Fruit fly (Drosophila melanogaster) whole organism, embryonic: ENCODE results near the gene CG6481.
A peak's percentile ranks its signal among the peaks of the same experiment; 100 is the strongest.

Experiments
- ATbp ChIP-seq: fragments of 200-800 bp; sonication (Bioruptor generic); optimal IDR thresholded peaks from 2 replicates; lab custom pipeline; 2017; ENCODE audit warnings: missing biosample characterization, mild to moderate bottlenecking, missing genetic modification characterization, missing genetic modification reagents
- Abd-B ChIP-seq: fragments of 200-800 bp; sonication (Bioruptor generic); optimal IDR thresholded peaks from 2 replicates; lab custom pipeline; 2018; ENCODE audit warnings: missing biosample characterization, mild to moderate bottlenecking, missing genetic modification characterization, moderate library complexity
- B-H1 ChIP-seq: fragments of 200-800 bp; sonication (Bioruptor generic); IDR thresholded peaks from 3 replicates; pipeline ENCODE4 v1.3.6; 2022; ENCODE audit warnings: missing biosample characterization, missing genetic modification characterization
- CG10209 ChIP-seq: fragments of 200-800 bp; sonication (Bioruptor generic); optimal IDR thresholded peaks from 3 replicates; lab custom pipeline; 2017; ENCODE audit warnings: missing biosample characterization, mild to moderate bottlenecking, missing genetic modification characterization, missing genetic modification reagents
- CG10959 ChIP-seq: fragments of 200-800 bp; sonication (Bioruptor generic); IDR thresholded peaks from 2 replicates; pipeline ENCODE4 v1.3.6; 2022; ENCODE audit warnings: missing biosample characterization, missing genetic modification characterization
- CG11504 ChIP-seq: fragments of 200-800 bp; sonication (Bioruptor generic); optimal IDR thresholded peaks from 3 replicates; lab custom pipeline; 2019; ENCODE audit warnings: missing biosample characterization, mild to moderate bottlenecking, missing genetic modification characterization, moderate library complexity
- CG11696 ChIP-seq: fragments of 200-800 bp; sonication (Bioruptor generic); IDR thresholded peaks from 2 replicates; pipeline ENCODE4 v1.3.6; 2022; ENCODE audit warnings: missing biosample characterization, missing genetic modification characterization
- CG12769 ChIP-seq: fragments of 200-800 bp; sonication (Bioruptor generic); optimal IDR thresholded peaks from 2 replicates; lab custom pipeline; 2019; ENCODE audit warnings: missing biosample characterization, mild to moderate bottlenecking, missing genetic modification characterization, moderate library complexity
- CG13624 ChIP-seq: fragments of 200-800 bp; sonication (Bioruptor generic); optimal IDR thresholded peaks from 2 replicates; lab custom pipeline; 2016; ENCODE audit warnings: missing biosample characterization, missing genetic modification characterization
- CG15601 ChIP-seq: fragments of 200-800 bp; sonication (Bioruptor generic); optimal IDR thresholded peaks from 3 replicates; lab custom pipeline; 2019; ENCODE audit warnings: missing biosample characterization, mild to moderate bottlenecking, missing genetic modification characterization, moderate library complexity
- CG16815 ChIP-seq: fragments of 200-800 bp; sonication (Bioruptor generic); optimal IDR thresholded peaks from 3 replicates; lab custom pipeline; 2017; ENCODE audit warnings: missing biosample characterization, mild to moderate bottlenecking, missing genetic modification characterization
- CG17568 ChIP-seq: fragments of 200-800 bp; sonication (Bioruptor generic); optimal IDR thresholded peaks from 2 replicates; lab custom pipeline; 2018; ENCODE audit warnings: missing biosample characterization, mild to moderate bottlenecking, missing genetic modification characterization, moderate library complexity
- CG1832 ChIP-seq: fragments of 200-800 bp; sonication (Bioruptor generic); optimal IDR thresholded peaks from 2 replicates; lab custom pipeline; 2017; ENCODE audit warnings: missing biosample characterization, mild to moderate bottlenecking, missing genetic modification characterization, inconsistent platforms
- CG30403 ChIP-seq: fragments of 200-800 bp; sonication (Bioruptor generic); optimal IDR thresholded peaks from 3 replicates; lab custom pipeline; 2016; ENCODE audit warnings: missing biosample characterization, missing genetic modification characterization
- CG32767 ChIP-seq: fragments of 200-800 bp; sonication (Bioruptor generic); IDR thresholded peaks from 2 replicates; pipeline ENCODE4 v1.3.6; 2022; ENCODE audit warnings: missing biosample characterization, missing genetic modification characterization
- CG34224 ChIP-seq: fragments of 200-800 bp; sonication (Bioruptor generic); IDR thresholded peaks from 3 replicates; pipeline ENCODE4 v1.3.6; 2022; ENCODE audit warnings: missing biosample characterization, missing genetic modification characterization; ENCODE audit not compliant: partially characterized antibody
- CG4617 ChIP-seq: fragments of 200-800 bp; sonication (Bioruptor generic); optimal IDR thresholded peaks from 3 replicates; lab custom pipeline; 2016; ENCODE audit warnings: missing biosample characterization, missing genetic modification characterization, borderline replicate concordance
- CG4707 ChIP-seq: fragments of 200-800 bp; sonication (Bioruptor generic); optimal IDR thresholded peaks from 2 replicates; lab custom pipeline; 2018; ENCODE audit warnings: missing biosample characterization, mild to moderate bottlenecking, missing genetic modification characterization, moderate library complexity
- CG6254 ChIP-seq: fragments of 200-800 bp; sonication (Bioruptor generic); optimal IDR thresholded peaks from 3 replicates; lab custom pipeline; 2017; ENCODE audit warnings: mild to moderate bottlenecking, missing biosample characterization, missing genetic modification reagents, missing genetic modification characterization
- CG6854 ChIP-seq: fragments of 200-800 bp; sonication (Bioruptor generic); optimal IDR thresholded peaks from 3 replicates; lab custom pipeline; 2017; ENCODE audit warnings: missing biosample characterization, mild to moderate bottlenecking, missing genetic modification characterization
- CG7786 ChIP-seq: fragments of 200-800 bp; sonication (Bioruptor generic); optimal IDR thresholded peaks from 2 replicates; lab custom pipeline; 2016; ENCODE audit warnings: missing biosample characterization, missing genetic modification characterization
- CTCF ChIP-seq: fragments of 200-800 bp; sonication (Bioruptor generic); optimal IDR thresholded peaks from 2 replicates; lab custom pipeline; 2017; ENCODE audit warnings: missing biosample characterization, mild to moderate bottlenecking, missing genetic modification characterization, moderate library complexity
- Dfd ChIP-seq, 2 experiments: fragments of >200 bp; optimal IDR thresholded peaks; 2 replicates each; lab custom pipeline; 2017; ENCODE audit warnings: missing biosample characterization in 2 of 2, missing genetic modification characterization in 2 of 2
- Drgx ChIP-seq: fragments of 200-800 bp; sonication (Bioruptor generic); IDR thresholded peaks from 2 replicates; pipeline ENCODE4 v1.3.6; 2022; ENCODE audit warnings: missing biosample characterization, missing genetic modification characterization
- H15 ChIP-seq: fragments of 200-800 bp; sonication (Bioruptor generic); IDR thresholded peaks from 3 replicates; pipeline ENCODE4 v1.3.6; 2022; ENCODE audit warnings: missing biosample characterization, missing genetic modification characterization
- HLH3B ChIP-seq: fragments of 200-800 bp; sonication (Bioruptor generic); IDR thresholded peaks from 2 replicates; pipeline ENCODE4 v1.3.6; 2022; ENCODE audit warnings: missing biosample characterization, missing genetic modification characterization
- Lhr ChIP-seq: fragments of 200-800 bp; sonication (Bioruptor generic); optimal IDR thresholded peaks from 3 replicates; lab custom pipeline; 2017; ENCODE audit warnings: mild to moderate bottlenecking, missing biosample characterization, missing genetic modification reagents, missing genetic modification characterization
- Med ChIP-seq: fragments of 200-800 bp; sonication (Bioruptor generic); peaks from one replicate; lab custom pipeline; 2016; ENCODE audit warnings: missing biosample characterization, missing genetic modification characterization, mild to moderate bottlenecking, inconsistent platforms, moderate library complexity
- NC2α ChIP-seq: fragments of 200-800 bp; sonication (Bioruptor generic); optimal IDR thresholded peaks from 2 replicates; lab custom pipeline; 2016; ENCODE audit warnings: missing biosample characterization, missing genetic modification characterization
- Oli ChIP-seq: fragments of 200-800 bp; sonication (Bioruptor generic); optimal IDR thresholded peaks from 2 replicates; lab custom pipeline; 2018; ENCODE audit warnings: missing biosample characterization, mild to moderate bottlenecking, missing genetic modification characterization, moderate library complexity
- Pdp1 ChIP-seq, 2 experiments: fragments of 200-800 bp; sonication (Bioruptor generic); optimal IDR thresholded peaks; 3 replicates each; lab custom pipeline; 2016; ENCODE audit warnings: missing biosample characterization in 2 of 2, missing genetic modification characterization in 2 of 2, mild to moderate bottlenecking in 1 of 2, moderate library complexity in 1 of 2
- Sox102F ChIP-seq: fragments of 200-800 bp; sonication (Bioruptor generic); optimal IDR thresholded peaks from 2 replicates; lab custom pipeline; 2018; ENCODE audit warnings: missing biosample characterization, mild to moderate bottlenecking, missing genetic modification characterization, moderate library complexity
- ara ChIP-seq: fragments of 200-800 bp; sonication (Bioruptor generic); IDR thresholded peaks from 2 replicates; pipeline ENCODE4 v1.3.6; 2022; ENCODE audit warnings: missing biosample characterization, missing genetic modification characterization
- az2 ChIP-seq: fragments of 200-800 bp; sonication (Bioruptor generic); optimal IDR thresholded peaks from 3 replicates; lab custom pipeline; 2016; ENCODE audit warnings: missing biosample characterization, missing genetic modification characterization
- crol ChIP-seq: fragments of 200-800 bp; sonication (Bioruptor generic); IDR thresholded peaks from 2 replicates; pipeline ENCODE4 v1.3.6; 2022; ENCODE audit warnings: missing biosample characterization, missing genetic modification characterization
- disco-r ChIP-seq: fragments of 200-800 bp; sonication (Bioruptor generic); optimal IDR thresholded peaks from 2 replicates; lab custom pipeline; 2016; ENCODE audit warnings: missing biosample characterization, missing genetic modification characterization
- dpn ChIP-seq, 2 experiments: fragments of 200-800 bp; sonication (Bioruptor generic); optimal IDR thresholded peaks; 3 replicates each; lab custom pipeline; 2016; ENCODE audit warnings: missing biosample characterization in 2 of 2, missing genetic modification characterization in 2 of 2
- fd102C ChIP-seq: fragments of 200-800 bp; sonication (Bioruptor generic); optimal IDR thresholded peaks from 2 replicates; lab custom pipeline; 2018; ENCODE audit warnings: missing biosample characterization, mild to moderate bottlenecking, missing genetic modification characterization, moderate library complexity
- fru ChIP-seq: fragments of >200 bp; optimal IDR thresholded peaks from 2 replicates; lab custom pipeline; 2017
- inv ChIP-seq: fragments of 200-800 bp; sonication (Bioruptor generic); IDR thresholded peaks from 2 replicates; pipeline ENCODE4 v1.3.6; 2022; ENCODE audit warnings: missing biosample characterization, missing genetic modification characterization; ENCODE audit not compliant: partially characterized antibody
- jigr1 ChIP-seq: fragments of 200-800 bp; sonication (Bioruptor generic); IDR thresholded peaks from 3 replicates; pipeline ENCODE4 v1.3.6; 2022; ENCODE audit warnings: missing biosample characterization, missing genetic modification characterization
- knrl ChIP-seq: fragments of 200-800 bp; sonication (Bioruptor generic); IDR thresholded peaks from 3 replicates; pipeline ENCODE4 v1.3.6; 2022; ENCODE audit warnings: missing biosample characterization, missing genetic modification characterization; ENCODE audit not compliant: partially characterized antibody
- mirr ChIP-seq: fragments of 200-800 bp; sonication (Bioruptor generic); optimal IDR thresholded peaks from 3 replicates; lab custom pipeline; 2018; ENCODE audit warnings: missing biosample characterization, mild to moderate bottlenecking, missing genetic modification characterization
- psq ChIP-seq: fragments of 200-800 bp; sonication (Bioruptor generic); optimal IDR thresholded peaks from 2 replicates; lab custom pipeline; 2017; ENCODE audit warnings: missing biosample characterization, missing genetic modification characterization
- run ChIP-seq: fragments of 200-800 bp; sonication (Bioruptor generic); optimal IDR thresholded peaks from 3 replicates; lab custom pipeline; 2018; ENCODE audit warnings: missing biosample characterization, mild to moderate bottlenecking, missing genetic modification characterization
- sim ChIP-seq: fragments of 200-800 bp; sonication (Bioruptor generic); IDR thresholded peaks from 2 replicates; pipeline ENCODE4 v1.3.6; 2022; ENCODE audit warnings: missing biosample characterization, missing genetic modification characterization
- toy ChIP-seq: fragments of 200-800 bp; sonication (Bioruptor generic); IDR thresholded peaks from 2 replicates; pipeline ENCODE4 v1.3.6; 2022; ENCODE audit warnings: missing biosample characterization, missing genetic modification characterization
- unc-4 ChIP-seq: fragments of 200-800 bp; sonication (Bioruptor generic); IDR thresholded peaks from 2 replicates; pipeline ENCODE4 v1.3.6; 2022; ENCODE audit warnings: missing biosample characterization, missing genetic modification characterization; ENCODE audit not compliant: partially characterized antibody
- zfh1 ChIP-seq: fragments of 200-800 bp; sonication (Bioruptor generic); IDR thresholded peaks from 3 replicates; pipeline ENCODE4 v1.3.6; 2022; ENCODE audit warnings: missing biosample characterization, missing genetic modification characterization

Gene CG6481

dm6 chrX:18552451-18552850 lies 30.2 kb upstream of the CG6481 start (continued):
- TF ChIP-seq CG17568 (GFP tag; lab: Kevin White, UChicago) (no peak), fru (lab: Kevin White, UChicago) (no peak), CG4707 (GFP tag; lab: Kevin White, UChicago) (no peak), CG10209 (GFP tag; lab: Kevin White, UChicago) (peak; percentile 9), CG7786 (GFP tag; lab: Kevin White, UChicago) (no peak), ATbp (GFP tag; lab: Kevin White, UChicago) (peak; percentile 33), CG15601 (tag; lab: Kevin White, UChicago) (no peak)

- TF ChIP-seq CG34224 (GFP tag; lab: Robert Waterston, UW) (no peak), crol (GFP tag; lab: Robert Waterston, UW) (0 out of 2 replicates have a peak, but pooled peaks have one; percentile 51), NC2α (no peak), zfh1 (GFP tag; lab: Robert Waterston, UW) (no peak), CG11504 (peak; percentile 92)
Measured at dm6 chrX:18550726-18551125, 28.5 kb upstream of the CG6481 start.

- TF ChIP-seq CG13624 (GFP tag; lab: Kevin White, UChicago) = no peak
- no peak for TF ChIP-seq Dfd (GFP tag; optimal IDR thresholded peaks at IDR 0.05; lab: Kevin White, UChicago)
- peak; percentile 50 for TF ChIP-seq Abd-B (GFP tag; lab: Kevin White, UChicago)
- peak; percentile 66 for TF ChIP-seq Med (GFP tag; lab: Kevin White, UChicago)
- no peak for TF ChIP-seq CG6254 (GFP tag; lab: Kevin White, UChicago)
- no peak for TF ChIP-seq toy
- TF ChIP-seq Lhr (GFP tag; lab: Kevin White, UChicago) = no peak
- TF ChIP-seq Oli (tag; lab: Kevin White, UChicago) = no peak
- TF ChIP-seq CG4617 (GFP tag; lab: Kevin White, UChicago) = no peak
- no peak for TF ChIP-seq az2 (GFP tag; lab: Kevin White, UChicago)
- no peak for TF ChIP-seq Sox102F
- 0 out of 2 replicates have a peak, but pooled peaks have one; percentile 26 for TF ChIP-seq ara (GFP tag; lab: Robert Waterston, UW)
- TF ChIP-seq psq (GFP tag; lab: Kevin White, UChicago) = no peak
- no peak for TF ChIP-seq sim (GFP tag; lab: Robert Waterston, UW)
- TF ChIP-seq CTCF (GFP tag; lab: Kevin White, UChicago) = no peak
- no peak for TF ChIP-seq jigr1
- no peak for TF ChIP-seq knrl (GFP tag; lab: Robert Waterston, UW)
- no peak for TF ChIP-seq CG10959 (GFP tag; lab: Robert Waterston, UW)
- no peak for TF ChIP-seq mirr (GFP tag; lab: Kevin White, UChicago)
- TF ChIP-seq Pdp1 (GFP tag; optimal IDR thresholded peaks at IDR 0.05; lab: Kevin White, UChicago) = peak in 1 of 2 experiments; percentile 36
- no peak for TF ChIP-seq CG11696 (GFP tag; lab: Robert Waterston, UW)
- TF ChIP-seq disco-r (GFP tag; lab: Kevin White, UChicago) = no peak
- no peak for TF ChIP-seq CG6854 (GFP tag; lab: Kevin White, UChicago)
- TF ChIP-seq B-H1 = no peak
- TF ChIP-seq CG12769 (tag; lab: Kevin White, UChicago) = no peak
- TF ChIP-seq fd102C (GFP tag; lab: Kevin White, UChicago) = no peak
- peak; percentile 31 for TF ChIP-seq run (tag; lab: Kevin White, UChicago)
- no peak for TF ChIP-seq H15 (GFP tag; lab: Robert Waterston, UW)
- TF ChIP-seq unc-4 (GFP tag; lab: Robert Waterston, UW) = no peak
- no peak for TF ChIP-seq CG30403
- no peak for TF ChIP-seq CG16815 (GFP tag; lab: Kevin White, UChicago)
- no peak for TF ChIP-seq Drgx (GFP tag; lab: Robert Waterston, UW)
- no peak for TF ChIP-seq CG32767 (GFP tag; lab: Robert Waterston, UW)
- no peak for TF ChIP-seq HLH3B
- TF ChIP-seq CG1832 = no peak
- no peak for TF ChIP-seq dpn (GFP tag; optimal IDR thresholded peaks at IDR 0.05; lab: Kevin White, UChicago)
- no peak for TF ChIP-seq inv (GFP tag; lab: Robert Waterston, UW)
Measured at dm6 chrX:18547707-18548106, 25.5 kb upstream of the CG6481 start.
